Worm (Caenorhabditis elegans) whole organism, L3 larva: ENCODE data around the gene F55C12.2.

ENCODE experiments used
- pqm-1 ChIP-seq: fragments of 150-350 bp; optimal IDR thresholded peaks from 2 replicates; lab custom pipeline; 2017; ENCODE audit warnings: missing biosample characterization, missing genetic modification characterization, inconsistent platforms
- unc-39 ChIP-seq: sonication (generic microtip); optimal IDR thresholded peaks from 4 replicates; lab custom pipeline; 2017; ENCODE audit warnings: missing biosample characterization, missing genetic modification characterization

DNA sequence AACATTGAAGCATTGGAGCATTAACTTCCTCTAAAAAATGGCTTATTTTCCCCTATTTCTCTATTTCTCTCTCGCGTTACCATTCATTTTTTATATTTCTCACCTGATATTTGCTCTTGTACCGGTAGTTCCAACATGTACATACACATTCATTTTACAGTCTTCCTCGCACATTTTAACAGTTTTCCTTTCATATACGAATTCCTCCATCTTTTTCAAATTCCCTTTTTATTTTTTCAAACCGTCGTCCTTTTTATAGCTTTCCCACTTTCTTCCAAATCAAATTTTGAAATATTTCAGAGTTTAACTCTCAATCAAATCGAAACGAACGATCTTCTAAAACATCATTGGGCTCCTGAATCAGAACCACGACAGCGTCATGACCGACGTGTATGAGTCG is 7.6 kb downstream of the F55C12.2 start, which contains the start of gene rfip-1:
- TF ChIP-seq unc-39 (tag; lab: Kevin White, UChicago): no peak
- no peak for TF ChIP-seq pqm-1 (tag; lab: Kevin White, UChicago)
